Worm (Caenorhabditis elegans) whole organism, L4/young adult: Measurements from ENCODE around the gene rabr-1.

ENCODE experiments used
- W03F9.2 ChIP-seq: fragments of 150-350 bp; optimal IDR thresholded peaks from 2 replicates; lab custom pipeline; 2014; ENCODE audit warnings: missing biosample characterization, missing genetic modification characterization
- dao-5 ChIP-seq: sonication (generic microtip); optimal IDR thresholded peaks from 2 replicates; lab custom pipeline; 2016; ENCODE audit warnings: missing genotype, missing genetic modification characterization, moderate library complexity, missing compliant biosample characterization
- him-1 ChIP-seq: sonication (generic microtip); optimal IDR thresholded peaks from 2 replicates; lab custom pipeline; 2016; ENCODE audit warnings: missing genotype, missing genetic modification reagents, missing genetic modification characterization, missing compliant biosample characterization

ce11 chrX:2538713-2539112 lies 42.7 kb downstream of the rabr-1 start:
- TF ChIP-seq dao-5 (tag; lab: Kevin White, UChicago) (no peak), him-1 (tag; lab: Kevin White, UChicago) (no peak), W03F9.2 (no peak)
